Fruit fly (Drosophila melanogaster): ENCODE measurements around the gene CG5854.

- TF ChIP-seq CG8478 (optimal IDR thresholded peaks at IDR 0.05) (no peak), CTCF (optimal IDR thresholded peaks at IDR 0.05) (no peak)
Measured at dm6 chr3R:23910260-23910887, 23.3 kb upstream of the CG5854 start.
